Worm (Caenorhabditis elegans) whole organism, young adult: ENCODE measurements around the gene csn-6.
A peak's percentile ranks its signal among the peaks of the same experiment; 100 is the strongest.

Source experiments
- B0035.1 ChIP-seq: sonication (generic microtip); optimal IDR thresholded peaks from 2 replicates; lab custom pipeline; 2016; ENCODE audit warnings: missing genetic modification characterization, mild to moderate bottlenecking, missing compliant biosample characterization, missing genotype, missing genetic modification reagents
- F23B12.7 ChIP-seq: sonication (generic microtip); optimal IDR thresholded peaks from 2 replicates; lab custom pipeline; 2017; ENCODE audit warnings: missing genetic modification characterization, mild to moderate bottlenecking, missing compliant biosample characterization, antibody characterized with exemption, moderate library complexity; ENCODE audit not compliant: insufficient read depth
- F33H1.4 ChIP-seq: fragments of 200-800 bp; sonication (Bioruptor generic); IDR thresholded peaks from 2 replicates; pipeline ENCODE4 v1.3.6; 2022; ENCODE audit warnings: missing genetic modification reagents, missing genetic modification characterization, missing compliant biosample characterization
- F52B5.7 ChIP-seq: sonication (generic microtip); optimal IDR thresholded peaks from 2 replicates; lab custom pipeline; 2016; ENCODE audit warnings: mild to moderate bottlenecking, missing genetic modification characterization, missing compliant biosample characterization
- F57C9.4 ChIP-seq: sonication (generic microtip); optimal IDR thresholded peaks from 2 replicates; lab custom pipeline; 2017; ENCODE audit warnings: mild to moderate bottlenecking, missing genetic modification characterization, missing compliant biosample characterization
- K11D2.4 ChIP-seq: fragments of 200-800 bp; sonication (Bioruptor generic); IDR thresholded peaks from 2 replicates; pipeline ENCODE4 v1.3.6; 2022; ENCODE audit warnings: missing genetic modification reagents, missing genetic modification characterization, missing compliant biosample characterization
- T07F8.4 ChIP-seq: sonication (generic microtip); optimal IDR thresholded peaks from 2 replicates; lab custom pipeline; 2016; ENCODE audit warnings: mild to moderate bottlenecking, missing genetic modification characterization, moderate library complexity, missing compliant biosample characterization
- Y56A3A.18 ChIP-seq: fragments of 200-800 bp; sonication (Bioruptor generic); IDR thresholded peaks from 2 replicates; pipeline ENCODE4 v1.3.6; 2022; ENCODE audit warnings: missing genetic modification reagents, missing genetic modification characterization, missing compliant biosample characterization
- Y95B8A.8 ChIP-seq: fragments of 200-800 bp; sonication (Bioruptor generic); IDR thresholded peaks from 2 replicates; pipeline ENCODE4 v1.3.6; 2022; ENCODE audit warnings: missing genetic modification reagents, missing genetic modification characterization, missing compliant biosample characterization
- akir-1 ChIP-seq: fragments of 200-800 bp; sonication (Bioruptor generic); optimal IDR thresholded peaks from 2 replicates; lab custom pipeline; 2018; ENCODE audit warnings: mild to moderate bottlenecking, missing genetic modification characterization, moderate library complexity, missing compliant biosample characterization
- ama-1 ChIP-seq, 3 experiments: fragments of 150-350 bp in 1 of 3; sonication (generic microtip) in 2 of 3; optimal IDR thresholded peaks; 2 replicates each; lab custom pipeline; 2014 to 2018; ENCODE audit warnings: missing biosample characterization in 2 of 3, missing genetic modification characterization in 2 of 3, missing genetic modification reagents in 2 of 3
- aptf-2 ChIP-seq: fragments of 200-800 bp; sonication (Bioruptor generic); conservative IDR thresholded peaks from 2 replicates; pipeline ENCODE4 v1.3.6; 2022; ENCODE audit warnings: missing genetic modification reagents, missing genetic modification characterization, missing compliant biosample characterization
- atf-7 ChIP-seq: sonication (generic microtip); optimal IDR thresholded peaks from 2 replicates; lab custom pipeline; 2017; ENCODE audit warnings: mild to moderate bottlenecking, missing genetic modification characterization, missing compliant biosample characterization
- attf-5 ChIP-seq: fragments of 200-800 bp; sonication (Bioruptor generic); optimal IDR thresholded peaks from 2 replicates; lab custom pipeline; 2018; ENCODE audit warnings: mild to moderate bottlenecking, missing genetic modification characterization, missing compliant biosample characterization
- bed-1 ChIP-seq: fragments of 200-800 bp; sonication (Bioruptor generic); IDR thresholded peaks from 2 replicates; pipeline ENCODE4 v1.3.6; 2022; ENCODE audit warnings: missing genetic modification reagents, missing genetic modification characterization, missing compliant biosample characterization
- bed-2 ChIP-seq: fragments of 200-800 bp; sonication (Bioruptor generic); IDR thresholded peaks from 2 replicates; pipeline ENCODE4 v1.3.6; 2022; ENCODE audit warnings: missing genetic modification reagents, missing genetic modification characterization, missing compliant biosample characterization
- cebp-1 ChIP-seq, 2 experiments: fragments of 200-800 bp in 1 of 2; sonication (Bioruptor generic) in 1 of 2; sonication (generic microtip) in 1 of 2; IDR thresholded peaks in 1 of 2; optimal IDR thresholded peaks in 1 of 2; 2 replicates each; pipeline versions ENCODE4 v1.3.6 to Lab custom; 2017 to 2022; ENCODE audit warnings: missing compliant biosample characterization in 2 of 2, missing genetic modification characterization in 2 of 2, mild to moderate bottlenecking in 1 of 2, missing genetic modification reagents in 1 of 2, moderate library complexity in 1 of 2
- ceh-40 ChIP-seq: fragments of 200-800 bp; sonication (Bioruptor generic); IDR thresholded peaks from 2 replicates; pipeline ENCODE4 v1.3.6; 2022; ENCODE audit warnings: missing genetic modification characterization, missing compliant biosample characterization
- ceh-58 ChIP-seq: fragments of 200-800 bp; sonication (Bioruptor generic); IDR thresholded peaks from 2 replicates; pipeline ENCODE4 v1.3.6; 2022; ENCODE audit warnings: missing genetic modification characterization, missing compliant biosample characterization
- chd-7 ChIP-seq: sonication (generic microtip); optimal IDR thresholded peaks from 2 replicates; lab custom pipeline; 2016; ENCODE audit warnings: mild to moderate bottlenecking, missing genetic modification characterization, moderate library complexity, missing compliant biosample characterization
- ekl-4 ChIP-seq: fragments of 200-800 bp; sonication (Bioruptor generic); IDR thresholded peaks from 2 replicates; pipeline ENCODE4 v1.3.6; 2022; ENCODE audit warnings: missing genetic modification reagents, missing genetic modification characterization, missing compliant biosample characterization
- gei-17 ChIP-seq: fragments of 200-800 bp; sonication (Bioruptor generic); optimal IDR thresholded peaks from 2 replicates; lab custom pipeline; 2018; ENCODE audit warnings: mild to moderate bottlenecking, missing genetic modification characterization, missing compliant biosample characterization
- him-1 ChIP-seq: sonication (generic microtip); optimal IDR thresholded peaks from 2 replicates; lab custom pipeline; 2016; ENCODE audit warnings: missing genotype, missing genetic modification reagents, missing genetic modification characterization, missing compliant biosample characterization
- hlh-12 ChIP-seq: sonication (generic microtip); optimal IDR thresholded peaks from 2 replicates; lab custom pipeline; 2016; ENCODE audit warnings: missing genetic modification characterization, missing compliant biosample characterization
- hlh-26 ChIP-seq: fragments of 200-800 bp; sonication (Bioruptor generic); conservative IDR thresholded peaks from 2 replicates; pipeline ENCODE4 v1.3.6; 2022; ENCODE audit warnings: missing genetic modification reagents, missing genetic modification characterization, missing compliant biosample characterization
- hrde-1 ChIP-seq: sonication (generic microtip); optimal IDR thresholded peaks from 2 replicates; lab custom pipeline; 2016; ENCODE audit warnings: missing genetic modification characterization, mild to moderate bottlenecking, missing compliant biosample characterization, moderate library complexity, missing genotype, missing genetic modification reagents, borderline replicate concordance
- lag-1 ChIP-seq: fragments of 200-800 bp; sonication (Bioruptor generic); IDR thresholded peaks from 2 replicates; pipeline ENCODE4 v1.3.6; 2022; ENCODE audit warnings: missing genetic modification reagents, missing genetic modification characterization, missing compliant biosample characterization
- let-526 ChIP-seq: fragments of 200-800 bp; sonication (Bioruptor generic); IDR thresholded peaks from 2 replicates; pipeline ENCODE4 v1.3.6; 2022; ENCODE audit warnings: missing genetic modification reagents, missing genetic modification characterization, missing compliant biosample characterization
- madf-8 ChIP-seq: fragments of 200-800 bp; sonication (Bioruptor generic); conservative IDR thresholded peaks from 2 replicates; pipeline ENCODE4 v1.3.6; 2022; ENCODE audit warnings: missing genetic modification reagents, missing genetic modification characterization, missing compliant biosample characterization
- nfya-1 ChIP-seq: sonication (generic microtip); optimal IDR thresholded peaks from 2 replicates; lab custom pipeline; 2017; ENCODE audit warnings: antibody characterized with exemption, missing compliant biosample characterization, missing genetic modification characterization, borderline replicate concordance; ENCODE audit not compliant: insufficient read depth
- nfyb-1 ChIP-seq: fragments of 200-800 bp; sonication (Bioruptor generic); IDR thresholded peaks from 2 replicates; pipeline ENCODE4 v1.3.6; 2022; ENCODE audit warnings: missing genetic modification reagents, missing genetic modification characterization, missing compliant biosample characterization
- nhr-80 ChIP-seq: sonication (generic microtip); optimal IDR thresholded peaks from 2 replicates; lab custom pipeline; 2016; ENCODE audit warnings: missing genetic modification characterization, missing compliant biosample characterization
- nhr-90 ChIP-seq: sonication (generic microtip); optimal IDR thresholded peaks from 2 replicates; lab custom pipeline; 2016; ENCODE audit warnings: missing genotype, mild to moderate bottlenecking, missing genetic modification characterization, missing compliant biosample characterization
- snpc-1.1 ChIP-seq: sonication (generic microtip); optimal IDR thresholded peaks from 2 replicates; lab custom pipeline; 2017; ENCODE audit warnings: missing genetic modification characterization, mild to moderate bottlenecking, missing compliant biosample characterization, antibody characterized with exemption, moderate library complexity, missing genotype, missing genetic modification reagents; ENCODE audit not compliant: insufficient read depth
- snpc-3.4 ChIP-seq: sonication (generic microtip); optimal IDR thresholded peaks from 2 replicates; lab custom pipeline; 2017; ENCODE audit warnings: missing genetic modification characterization, mild to moderate bottlenecking, missing compliant biosample characterization, antibody characterized with exemption, moderate library complexity, missing genotype, missing genetic modification reagents
- snpc-4 ChIP-seq, 5 experiments: fragments of 150-350 bp in 1 of 5; sonication (generic microtip) in 4 of 5; optimal IDR thresholded peaks; 2 replicates each; lab custom pipeline; 2014 to 2018; ENCODE audit warnings: missing genetic modification characterization in 5 of 5, missing biosample characterization in 3 of 5, antibody characterized with exemption in 2 of 5, mild to moderate bottlenecking in 2 of 5, missing compliant biosample characterization in 2 of 5, missing genotype in 2 of 5, moderate library complexity in 2 of 5, missing genetic modification reagents in 1 of 5
- tbp1 ChIP-seq: fragments of 200-800 bp; sonication (Bioruptor generic); optimal IDR thresholded peaks from 2 replicates; lab custom pipeline; 2018; ENCODE audit warnings: mild to moderate bottlenecking, missing genetic modification characterization, missing compliant biosample characterization
- tbx-9 ChIP-seq: sonication (generic microtip); optimal IDR thresholded peaks from 2 replicates; lab custom pipeline; 2016; ENCODE audit warnings: borderline replicate concordance, missing genetic modification characterization, inconsistent platforms, missing compliant biosample characterization
- tlf-1 ChIP-seq: fragments of 200-800 bp; sonication (Bioruptor generic); optimal IDR thresholded peaks from 2 replicates; lab custom pipeline; 2018; ENCODE audit warnings: mild to moderate bottlenecking, missing genetic modification characterization, missing compliant biosample characterization
- unc-130 ChIP-seq: sonication (generic microtip); optimal IDR thresholded peaks from 2 replicates; lab custom pipeline; 2016; ENCODE audit warnings: missing genetic modification reagents, missing genetic modification characterization, missing compliant biosample characterization
- unc-62 ChIP-seq: fragments of 150-350 bp; optimal IDR thresholded peaks from 2 replicates; lab custom pipeline; 2014; ENCODE audit warnings: missing biosample characterization, missing genetic modification reagents, missing genetic modification characterization
- xnd-1 ChIP-seq: sonication (generic microtip); optimal IDR thresholded peaks from 2 replicates; lab custom pipeline; 2016; ENCODE audit warnings: missing genotype, missing genetic modification reagents, missing genetic modification characterization, missing compliant biosample characterization
- zfh-2 ChIP-seq: fragments of 200-800 bp; sonication (Bioruptor generic); conservative IDR thresholded peaks from 2 replicates; pipeline ENCODE4 v1.3.6; 2022; ENCODE audit warnings: missing genetic modification reagents, missing genetic modification characterization, missing compliant biosample characterization
- ztf-28 ChIP-seq: fragments of 200-800 bp; sonication (Bioruptor generic); IDR thresholded peaks from 2 replicates; pipeline ENCODE4 v1.3.6; 2022; ENCODE audit warnings: missing genetic modification reagents, missing genetic modification characterization, missing compliant biosample characterization

csn-6 gene

ce11 chrIV:13253841-13254240 is 46.8 kb upstream of the csn-6 start, which contains the start of gene ttr-45 (continued):
- TF ChIP-seq Y56A3A.18 (GFP tag; lab: Robert Waterston, UW) (0 out of 2 replicates have a peak, but pooled peaks have one; percentile 12), him-1 (tag; lab: Kevin White, UChicago) (no peak), ceh-40 (GFP tag; lab: Robert Waterston, UW) (no peak), akir-1 (GFP tag; lab: Kevin White, UChicago) (no peak), T07F8.4 (tag; lab: Kevin White, UChicago) (no peak), chd-7 (tag; lab: Kevin White, UChicago) (no peak), xnd-1 (tag; lab: Kevin White, UChicago) (no peak), tbp1 (peak; percentile 27), ama-1 (optimal IDR thresholded peaks at IDR 0.05; lab: Kevin White, UChicago) (no peak), ama-1 (GFP tag; optimal IDR thresholded peaks at IDR 0.05; lab: Kevin White, UChicago) (no peak), cebp-1 (GFP tag; IDR thresholded peaks at IDR 0.05; lab: Robert Waterston, UW) (no peak), cebp-1 (tag; optimal IDR thresholded peaks at IDR 0.05; lab: Kevin White, UChicago) (peak; percentile 53), nfya-1 (no peak), tlf-1 (peak; percentile 52), unc-62 (GFP tag; lab: Kevin White, UChicago) (peak; percentile 74), zfh-2 (GFP tag; lab: Robert Waterston, UW) (no peak), hlh-12 (tag; lab: Kevin White, UChicago) (no peak), tbx-9 (tag; lab: Kevin White, UChicago) (no peak), nhr-80 (peak; percentile 94), aptf-2 (GFP tag; lab: Robert Waterston, UW) (no peak), snpc-3.4 (no peak), F33H1.4 (GFP tag; lab: Robert Waterston, UW) (no peak), atf-7 (tag; lab: Kevin White, UChicago) (peak; percentile 50), B0035.1 (no peak), attf-5 (GFP tag; lab: Kevin White, UChicago) (peak; percentile 43), snpc-1.1 (tag; lab: Kevin White, UChicago) (no peak), nfyb-1 (GFP tag; lab: Robert Waterston, UW) (no peak), unc-130 (GFP tag; lab: Kevin White, UChicago) (no peak), nhr-90 (tag; lab: Kevin White, UChicago) (peak; percentile 5), lag-1 (GFP tag; lab: Robert Waterston, UW) (no peak), bed-1 (no peak), Y95B8A.8 (GFP tag; lab: Robert Waterston, UW) (no peak), ekl-4 (GFP tag; lab: Robert Waterston, UW) (0 out of 2 replicates have a peak, but pooled peaks have one; percentile 22), snpc-4 (GFP tag; optimal IDR thresholded peaks at IDR 0.05; lab: Kevin White, UChicago) (no peak), snpc-4 (tag; optimal IDR thresholded peaks at IDR 0.05; lab: Kevin White, UChicago) (no peak), K11D2.4 (no peak), F57C9.4 (no peak), F52B5.7 (tag; lab: Kevin White, UChicago) (no peak)

- TF ChIP-seq ceh-58 (GFP tag; lab: Robert Waterston, UW), result no peak
- TF ChIP-seq ztf-28 (GFP tag; lab: Robert Waterston, UW), result no peak
- TF ChIP-seq bed-2 (GFP tag; lab: Robert Waterston, UW), result no peak
- TF ChIP-seq unc-62 (GFP tag; lab: Kevin White, UChicago), result no peak
- TF ChIP-seq madf-8 (GFP tag; lab: Robert Waterston, UW), result no peak
- no peak for TF ChIP-seq snpc-1.1 (tag; lab: Kevin White, UChicago)
- TF ChIP-seq ceh-40 (GFP tag; lab: Robert Waterston, UW), result no peak
- no peak for TF ChIP-seq gei-17 (GFP tag; lab: Kevin White, UChicago)
- TF ChIP-seq cebp-1 (GFP tag; IDR thresholded peaks at IDR 0.05; lab: Robert Waterston, UW), result no peak
- TF ChIP-seq cebp-1 (tag; optimal IDR thresholded peaks at IDR 0.05; lab: Kevin White, UChicago), result no peak
- no peak for TF ChIP-seq let-526
- TF ChIP-seq F23B12.7 (tag; lab: Kevin White, UChicago), result no peak
- no peak for TF ChIP-seq hrde-1 (tag; lab: Kevin White, UChicago)
- no peak for TF ChIP-seq hlh-26 (GFP tag; lab: Robert Waterston, UW)
These were observed 44.7 kb upstream of the csn-6 start, which contains the start of gene bus-12 for ce11 chrIV:13255886-13256285. Gene bus-12, plus strand, starts transcription at chrIV:13256186.
